Worm (Caenorhabditis elegans) whole organism, L4 larva: ENCODE results near the gene mig-22.

Experiments used
- Y105C5A.15 ChIP-seq: fragments of 200-800 bp; sonication (Bioruptor generic); IDR thresholded peaks from 2 replicates; pipeline ENCODE4 v1.3.6; 2022; ENCODE audit warnings: missing genetic modification characterization, missing compliant biosample characterization
- Y75B8A.6 ChIP-seq: fragments of 200-800 bp; sonication (Bioruptor generic); IDR thresholded peaks from 2 replicates; pipeline ENCODE4 v1.3.6; 2022; ENCODE audit warnings: missing genetic modification reagents, missing genetic modification characterization, missing compliant biosample characterization
- ZK337.2 ChIP-seq: fragments of 200-800 bp; sonication (Bioruptor generic); IDR thresholded peaks from 2 replicates; pipeline ENCODE4 v1.3.6; 2022; ENCODE audit warnings: missing genetic modification reagents, missing genetic modification characterization, missing compliant biosample characterization
- aha-1 ChIP-seq: fragments of 150-350 bp; peaks from one replicate; lab custom pipeline; 2014; ENCODE audit warnings: missing biosample characterization, missing genetic modification characterization
- ama-1 ChIP-seq: fragments of 150-350 bp; optimal IDR thresholded peaks from 2 replicates; lab custom pipeline; 2014; ENCODE audit warnings: inconsistent platforms, mixed read lengths
- ceh-20 ChIP-seq: fragments of 200-800 bp; sonication (Bioruptor generic); IDR thresholded peaks from 2 replicates; pipeline ENCODE4 v1.3.6; 2022; ENCODE audit warnings: missing genetic modification reagents, missing genetic modification characterization, missing compliant biosample characterization
- ceh-32 ChIP-seq: sonication (generic microtip); optimal IDR thresholded peaks from 2 replicates; lab custom pipeline; 2016; ENCODE audit warnings: mild to moderate bottlenecking, missing genetic modification characterization, missing compliant biosample characterization; ENCODE audit not compliant: poor library complexity
- ceh-62 ChIP-seq: sonication (generic microtip); optimal IDR thresholded peaks from 2 replicates; lab custom pipeline; 2017; ENCODE audit warnings: missing biosample characterization, missing genetic modification characterization
- daf-16 ChIP-seq, 3 experiments: sonication (generic microtip); optimal IDR thresholded peaks; 2 replicates each; lab custom pipeline; 2016 to 2017; ENCODE audit warnings: missing genetic modification characterization in 3 of 3, missing genetic modification reagents in 3 of 3, mild to moderate bottlenecking in 2 of 3, missing compliant biosample characterization in 2 of 3, missing biosample characterization in 1 of 3, moderate library complexity in 1 of 3
- dmd-6 ChIP-seq: fragments of 200-800 bp; sonication (Bioruptor generic); IDR thresholded peaks from 2 replicates; pipeline ENCODE4 v1.3.6; 2022; ENCODE audit warnings: missing genetic modification reagents, missing genetic modification characterization, missing compliant biosample characterization
- dmd-8 ChIP-seq: fragments of 200-800 bp; sonication (Bioruptor generic); IDR thresholded peaks from 2 replicates; pipeline ENCODE4 v1.3.6; 2022; ENCODE audit warnings: missing genetic modification characterization, missing compliant biosample characterization
- dmd-9 ChIP-seq: fragments of 200-800 bp; sonication (Bioruptor generic); IDR thresholded peaks from 2 replicates; pipeline ENCODE4 v1.3.6; 2022; ENCODE audit warnings: missing genetic modification reagents, missing genetic modification characterization, missing compliant biosample characterization
- egl-27 ChIP-seq: sonication (generic microtip); optimal IDR thresholded peaks from 3 replicates; lab custom pipeline; 2017; ENCODE audit warnings: missing biosample characterization, missing genetic modification reagents, missing genetic modification characterization
- hlh-11 ChIP-seq: fragments of 200-800 bp; sonication (Bioruptor generic); optimal IDR thresholded peaks from 2 replicates; lab custom pipeline; 2018; ENCODE audit warnings: mild to moderate bottlenecking, missing genetic modification characterization, missing compliant biosample characterization
- jun-1 ChIP-seq: fragments of 150-350 bp; optimal IDR thresholded peaks from 2 replicates; lab custom pipeline; 2014; ENCODE audit warnings: missing biosample characterization, missing genetic modification reagents, missing genetic modification characterization
- lin-15B ChIP-seq: fragments of 150-350 bp; sonication (generic microtip); optimal IDR thresholded peaks from 3 replicates; lab custom pipeline; 2014; ENCODE audit warnings: missing biosample characterization, missing genetic modification characterization
- lir-3 ChIP-seq: sonication (generic microtip); optimal IDR thresholded peaks from 2 replicates; lab custom pipeline; 2016; ENCODE audit warnings: mild to moderate bottlenecking, missing genetic modification characterization, missing compliant biosample characterization
- lsy-2 ChIP-seq, 2 experiments: fragments of 150-350 bp in 1 of 2; sonication (generic microtip) in 1 of 2; optimal IDR thresholded peaks; 2 replicates each; lab custom pipeline; 2014 to 2017; ENCODE audit warnings: missing biosample characterization in 2 of 2, missing genetic modification characterization in 2 of 2
- mxl-3 ChIP-seq: fragments of 200-800 bp; sonication (Bioruptor generic); optimal IDR thresholded peaks from 2 replicates; lab custom pipeline; 2018; ENCODE audit warnings: mild to moderate bottlenecking, missing genetic modification characterization, missing compliant biosample characterization
- nhr-10 ChIP-seq: fragments of 150-350 bp; optimal IDR thresholded peaks from 2 replicates; lab custom pipeline; 2014; ENCODE audit warnings: missing biosample characterization, missing genetic modification characterization
- nhr-11 ChIP-seq: fragments of 150-350 bp; optimal IDR thresholded peaks from 2 replicates; lab custom pipeline; 2014; ENCODE audit warnings: missing biosample characterization, missing genetic modification characterization
- nhr-48 ChIP-seq: sonication (generic microtip); optimal IDR thresholded peaks from 2 replicates; lab custom pipeline; 2016; ENCODE audit warnings: mild to moderate bottlenecking, missing genetic modification characterization, missing compliant biosample characterization
- pqm-1 ChIP-seq: sonication (generic microtip); optimal IDR thresholded peaks from 2 replicates; lab custom pipeline; 2017; ENCODE audit warnings: missing biosample characterization, missing genetic modification characterization
- sdz-12 ChIP-seq: fragments of 200-800 bp; sonication (Bioruptor generic); optimal IDR thresholded peaks from 2 replicates; lab custom pipeline; 2018; ENCODE audit warnings: mild to moderate bottlenecking, missing genetic modification characterization, missing compliant biosample characterization
- snpc-4 ChIP-seq: fragments of 150-350 bp; optimal IDR thresholded peaks from 2 replicates; lab custom pipeline; 2014; ENCODE audit warnings: missing biosample characterization, missing genetic modification characterization
- tra-1 ChIP-seq: fragments of 200-800 bp; sonication (Bioruptor generic); IDR thresholded peaks from 2 replicates; pipeline ENCODE4 v1.3.6; 2022; ENCODE audit warnings: missing genetic modification reagents, missing genetic modification characterization, missing compliant biosample characterization
- unc-62 ChIP-seq, 3 experiments: fragments of 150-350 bp in 1 of 3; sonication (generic microtip); optimal IDR thresholded peaks in 2 of 3; peaks in 1 of 3; 1 replicate in 1 of 3; 2 replicates in 2 of 3; lab custom pipeline; 2014 to 2017; ENCODE audit warnings: missing biosample characterization in 3 of 3, missing genetic modification characterization in 3 of 3, missing genetic modification reagents in 3 of 3, missing genotype in 1 of 3
- vab-7 ChIP-seq: fragments of 200-800 bp; sonication (Bioruptor generic); IDR thresholded peaks from 2 replicates; pipeline ENCODE4 v1.3.6; 2022; ENCODE audit warnings: missing genetic modification reagents, missing genetic modification characterization, missing compliant biosample characterization
- ztf-7 ChIP-seq: fragments of 150-350 bp; optimal IDR thresholded peaks from 2 replicates; lab custom pipeline; 2014; ENCODE audit warnings: missing biosample characterization, missing genetic modification characterization

mig-22 gene

DNA sequence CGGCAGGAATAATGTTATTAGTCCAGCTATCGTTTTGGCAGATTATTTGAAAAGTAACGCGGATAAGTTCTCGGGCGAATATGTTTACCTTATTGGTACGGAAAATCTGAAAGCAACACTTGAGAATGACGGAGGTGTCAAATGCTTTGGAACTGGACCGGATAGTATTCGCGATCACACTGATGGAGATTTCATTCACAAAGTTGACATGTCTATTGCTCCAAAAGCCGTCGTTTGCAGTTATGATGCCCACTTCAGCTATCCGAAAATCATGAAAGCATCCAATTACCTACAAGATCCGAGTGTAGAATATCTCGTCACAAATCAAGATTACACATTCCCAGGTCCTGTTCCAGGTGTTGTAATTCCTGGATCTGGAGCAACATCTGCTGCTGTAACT, 6.2 kb upstream of the mig-22 start:
- peak; percentile 81 for TF ChIP-seq aha-1 (tag; lab: Kevin White, UChicago)
- no peak for TF ChIP-seq lir-3
- no peak for TF ChIP-seq mxl-3 (GFP tag; lab: Kevin White, UChicago)
- TF ChIP-seq unc-62 (GFP tag; optimal IDR thresholded peaks at IDR 0.05 in 1 of 2; lab: Kevin White, UChicago) = peak in 1 of 2 experiments; percentile 91
- no peak for TF ChIP-seq unc-62 (tag; optimal IDR thresholded peaks at IDR 0.05; lab: Kevin White, UChicago)

DNA sequence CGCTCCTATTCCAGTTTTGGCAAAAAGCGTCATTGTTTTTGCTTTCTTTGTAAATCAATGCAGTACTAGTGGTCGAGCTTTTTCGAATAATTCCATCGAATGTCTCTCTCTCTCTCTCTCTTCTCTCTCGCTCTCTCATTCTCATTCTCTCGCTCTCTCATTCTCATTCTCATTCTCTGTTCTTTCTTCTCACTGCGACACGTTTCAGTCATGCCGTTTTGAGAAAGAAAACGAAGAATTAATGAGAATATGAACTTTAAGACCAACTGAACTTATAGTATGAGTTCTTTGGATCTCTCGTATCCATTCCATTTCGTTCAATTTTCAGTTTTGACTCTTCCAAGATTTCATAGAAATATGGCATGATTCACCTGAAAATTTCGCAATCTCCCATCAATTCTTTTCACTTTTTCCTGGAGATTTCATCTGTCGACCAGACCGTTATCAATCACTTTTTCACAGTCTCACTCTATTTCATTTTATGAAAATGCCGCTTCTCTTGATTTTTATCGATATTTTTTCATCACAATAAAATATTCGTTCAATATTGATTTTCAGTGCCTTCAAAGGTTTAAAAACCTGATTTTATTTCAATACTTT, 5.4 kb upstream of the mig-22 start:
- peak; percentile 10 for TF ChIP-seq nhr-48
- no peak for TF ChIP-seq jun-1 (tag; lab: Kevin White, UChicago)
- peak; percentile 5 for TF ChIP-seq nhr-11 (tag; lab: Kevin White, UChicago)
- peak; percentile 21; the same call in 1 of the 2 replicates for TF ChIP-seq dmd-6 (GFP tag; lab: Robert Waterston, UW)
- TF ChIP-seq unc-62 (GFP tag; optimal IDR thresholded peaks at IDR 0.05 in 1 of 2; lab: Kevin White, UChicago) = no peak
- TF ChIP-seq unc-62 (tag; optimal IDR thresholded peaks at IDR 0.05; lab: Kevin White, UChicago) = no peak
- TF ChIP-seq mxl-3 (GFP tag; lab: Kevin White, UChicago) = peak; percentile 85
- TF ChIP-seq daf-16 (GFP tag; optimal IDR thresholded peaks at IDR 0.05; lab: Kevin White, UChicago) = no peak
- no peak for TF ChIP-seq daf-16 (tag; optimal IDR thresholded peaks at IDR 0.05; lab: Kevin White, UChicago)
- TF ChIP-seq tra-1 (GFP tag; lab: Robert Waterston, UW) = no peak
- TF ChIP-seq Y105C5A.15 = no peak
- TF ChIP-seq aha-1 (tag; lab: Kevin White, UChicago) = peak; percentile 28
- peak; percentile 48 for TF ChIP-seq hlh-11 (tag; lab: Kevin White, UChicago)
- TF ChIP-seq dmd-9 (GFP tag; lab: Robert Waterston, UW) = no peak

DNA sequence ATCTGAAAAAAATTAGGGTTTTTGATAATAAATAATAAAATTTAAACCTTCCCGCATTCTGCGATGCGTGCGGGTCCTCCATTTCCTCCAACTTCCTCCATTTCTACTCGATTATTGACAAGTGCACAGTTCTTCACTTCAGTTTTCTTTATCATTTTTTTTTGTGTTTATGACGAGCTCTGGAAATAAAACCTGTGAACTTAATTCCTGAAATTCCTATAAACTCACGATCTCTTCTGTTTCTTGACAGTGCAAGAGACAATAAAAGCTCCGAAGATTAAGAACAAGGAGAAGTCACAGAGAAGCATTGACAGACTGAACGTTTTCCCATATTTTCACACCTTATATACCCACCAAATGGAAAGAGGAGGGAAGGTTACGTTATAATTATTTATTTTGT, 4.7 kb upstream of the mig-22 start, which contains the start of gene K02D10.3:
K02D10.3 (minus strand) TSS at position 101 of the 400 bp plus-strand sequence.
- TF ChIP-seq jun-1 (tag; lab: Kevin White, UChicago) (no peak), ceh-62 (no peak), lir-3 (no peak), dmd-8 (no peak), snpc-4 (no peak)

DNA sequence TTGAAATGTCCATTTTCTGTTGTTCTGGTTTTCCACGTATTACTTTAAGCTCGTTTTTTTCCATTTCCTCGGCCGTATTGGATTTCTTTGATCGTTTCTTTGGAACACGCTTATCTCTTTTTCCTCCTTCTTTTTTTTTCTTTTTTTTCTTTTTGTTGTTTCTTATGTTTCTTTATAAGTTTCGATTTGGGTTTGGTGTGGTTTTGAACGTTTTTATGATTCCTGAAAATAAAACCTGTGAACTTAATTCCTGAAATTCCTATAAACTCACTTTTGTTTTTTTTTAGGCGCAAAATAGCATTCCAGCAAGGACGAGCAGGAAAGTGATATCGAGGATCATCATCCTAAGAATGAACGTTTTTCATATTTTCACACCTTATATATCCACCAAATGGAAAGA, 4.0 kb upstream of the mig-22 start, which contains the start of gene K02D10.2:
K02D10.2 (minus strand) TSS at position 101 of the 400 bp plus-strand sequence.
- TF ChIP-seq ceh-20 (GFP tag; lab: Robert Waterston, UW) (no peak), tra-1 (GFP tag; lab: Robert Waterston, UW) (no peak), lsy-2 (tag; optimal IDR thresholded peaks at IDR 0.05; lab: Kevin White, UChicago) (no peak), dmd-6 (GFP tag; lab: Robert Waterston, UW) (no peak), lin-15B (tag; lab: Kevin White, UChicago) (no peak), sdz-12 (GFP tag; lab: Kevin White, UChicago) (no peak), ceh-32 (tag; lab: Kevin White, UChicago) (no peak), Y75B8A.6 (GFP tag; lab: Robert Waterston, UW) (no peak)

DNA sequence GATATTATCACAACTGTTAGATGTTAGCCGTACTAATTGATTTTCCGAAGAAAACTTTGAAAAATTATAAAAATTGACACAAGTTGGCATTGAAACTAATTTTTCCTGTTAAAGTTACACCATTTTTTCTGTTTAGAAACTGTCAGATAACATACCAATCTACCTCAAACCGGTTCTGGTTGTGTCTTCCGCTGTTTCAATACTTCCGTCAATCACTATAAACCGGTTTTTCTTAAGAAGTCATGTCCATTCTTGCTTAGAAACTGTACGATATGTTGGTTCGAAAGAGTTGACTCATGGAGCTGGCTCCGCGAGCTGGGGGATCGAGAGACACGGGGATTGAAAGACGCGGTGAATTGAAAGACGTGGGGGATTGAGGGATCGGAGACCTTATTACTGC, 3.1 kb upstream of the mig-22 start:
- TF ChIP-seq hlh-11 (tag; lab: Kevin White, UChicago) (peak; percentile 15), pqm-1 (tag; lab: Kevin White, UChicago) (no peak), Y105C5A.15 (0 out of 2 replicates have a peak, but pooled peaks have one; percentile 43)

DNA sequence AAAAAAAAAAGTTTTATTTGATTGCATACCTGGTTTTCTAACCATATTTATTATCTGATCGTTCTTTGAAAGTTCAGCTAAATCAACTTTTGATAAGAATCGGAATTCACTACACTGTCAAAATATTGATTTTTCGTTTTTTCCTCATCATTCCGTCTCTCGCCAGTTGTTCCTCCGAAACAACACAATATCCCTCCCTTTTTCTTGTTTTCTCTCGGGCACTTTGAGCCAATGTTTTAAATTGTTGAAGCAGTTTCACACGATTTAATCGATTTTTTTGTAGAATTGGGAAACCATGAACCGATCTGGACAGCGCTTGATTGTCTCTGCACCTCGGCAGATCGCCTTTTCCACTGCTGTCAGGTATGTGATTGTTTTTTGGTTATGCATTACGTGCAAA, 2.1 kb upstream of the mig-22 start, which contains the start of gene K02D10.1:
K02D10.1 (plus strand) TSS at position 284 of the 400 bp plus-strand sequence.
- TF ChIP-seq egl-27 (tag; lab: Kevin White, UChicago) = no peak
- TF ChIP-seq ama-1 = peak; percentile 64
- no peak for TF ChIP-seq vab-7 (GFP tag; lab: Robert Waterston, UW)
- no peak for TF ChIP-seq nhr-10 (tag; lab: Kevin White, UChicago)
- no peak for TF ChIP-seq ZK337.2
- TF ChIP-seq ztf-7 (tag; lab: Kevin White, UChicago) = no peak
- TF ChIP-seq aha-1 (tag; lab: Kevin White, UChicago) = peak; percentile 81
- TF ChIP-seq unc-62 (GFP tag; optimal IDR thresholded peaks at IDR 0.05 in 1 of 2; lab: Kevin White, UChicago) = no peak
- TF ChIP-seq unc-62 (tag; optimal IDR thresholded peaks at IDR 0.05; lab: Kevin White, UChicago) = no peak
- TF ChIP-seq daf-16 (GFP tag; optimal IDR thresholded peaks at IDR 0.05; lab: Kevin White, UChicago) = no peak
- TF ChIP-seq daf-16 (tag; optimal IDR thresholded peaks at IDR 0.05; lab: Kevin White, UChicago) = peak; percentile 26
- TF ChIP-seq mxl-3 (GFP tag; lab: Kevin White, UChicago) = no peak
- no peak for TF ChIP-seq dmd-8
- peak in 1 of 2 experiments; percentile 1 for TF ChIP-seq lsy-2 (tag; optimal IDR thresholded peaks at IDR 0.05; lab: Kevin White, UChicago)
